Fruit fly (Drosophila melanogaster) whole organism, embryonic: Measurements from ENCODE around the gene CG43338.

ENCODE experiments used
- Ada2b ChIP-seq: fragments of 200-800 bp; sonication (Bioruptor generic); IDR thresholded peaks from 2 replicates; pipeline ENCODE4 v1.3.6; 2022; ENCODE audit warnings: missing biosample characterization, missing genetic modification characterization
- B-H2 ChIP-seq: fragments of 200-800 bp; sonication (Bioruptor generic); optimal IDR thresholded peaks from 2 replicates; lab custom pipeline; 2018; ENCODE audit warnings: missing biosample characterization, mild to moderate bottlenecking, missing genetic modification characterization
- C15 ChIP-seq: fragments of 200-800 bp; sonication (Bioruptor generic); IDR thresholded peaks from 3 replicates; pipeline ENCODE4 v1.3.6; 2022; ENCODE audit warnings: missing biosample characterization, missing genetic modification characterization
- CG10565 ChIP-seq: fragments of 200-800 bp; sonication (Bioruptor generic); optimal IDR thresholded peaks from 3 replicates; lab custom pipeline; 2016; ENCODE audit warnings: missing biosample characterization, mild to moderate bottlenecking, missing genetic modification characterization
- CG13287 ChIP-seq: fragments of 200-800 bp; sonication (Bioruptor generic); IDR thresholded peaks from 2 replicates; pipeline ENCODE4 v1.3.6; 2022; ENCODE audit warnings: missing biosample characterization, missing genetic modification characterization; ENCODE audit not compliant: partially characterized antibody
- CG13775 ChIP-seq: fragments of 200-800 bp; sonication (Bioruptor generic); optimal IDR thresholded peaks from 3 replicates; lab custom pipeline; 2017; ENCODE audit warnings: missing biosample characterization, mild to moderate bottlenecking, missing genetic modification characterization
- CG15269 ChIP-seq: fragments of 200-800 bp; sonication (Bioruptor generic); optimal IDR thresholded peaks from 2 replicates; lab custom pipeline; 2018; ENCODE audit warnings: missing biosample characterization, mild to moderate bottlenecking, missing genetic modification characterization, moderate library complexity
- CG16813 ChIP-seq: fragments of 200-800 bp; sonication (Bioruptor generic); IDR thresholded peaks from 3 replicates; pipeline ENCODE4 v1.3.6; 2022; ENCODE audit warnings: missing biosample characterization, missing genetic modification characterization; ENCODE audit not compliant: partially characterized antibody
- CG17328 ChIP-seq: fragments of 200-800 bp; sonication (Bioruptor generic); IDR thresholded peaks from 2 replicates; pipeline ENCODE4 v1.3.6; 2022; ENCODE audit warnings: missing biosample characterization, missing genetic modification characterization
- CG1792 ChIP-seq: fragments of 200-800 bp; sonication (Bioruptor generic); optimal IDR thresholded peaks from 2 replicates; lab custom pipeline; 2016; ENCODE audit warnings: missing biosample characterization, missing genetic modification characterization
- CG18011 ChIP-seq: fragments of 200-800 bp; sonication (Bioruptor generic); optimal IDR thresholded peaks from 2 replicates; lab custom pipeline; 2017; ENCODE audit warnings: missing biosample characterization, missing genetic modification characterization, mild to moderate bottlenecking, moderate library complexity, missing genotype
- CG30431 ChIP-seq: fragments of 200-800 bp; sonication (Bioruptor generic); optimal IDR thresholded peaks from 2 replicates; lab custom pipeline; 2017; ENCODE audit warnings: missing biosample characterization, missing genetic modification characterization
- CG31365 ChIP-seq: fragments of 200-800 bp; sonication (Bioruptor generic); optimal IDR thresholded peaks from 2 replicates; lab custom pipeline; 2018; ENCODE audit warnings: missing biosample characterization, mild to moderate bottlenecking, missing genetic modification characterization
- CG33213 ChIP-seq: fragments of 200-800 bp; sonication (Bioruptor generic); optimal IDR thresholded peaks from 3 replicates; lab custom pipeline; 2016; ENCODE audit warnings: missing biosample characterization, missing genetic modification characterization
- CG42726 ChIP-seq: fragments of 200-800 bp; sonication (Bioruptor generic); IDR thresholded peaks from 2 replicates; pipeline ENCODE4 v1.3.6; 2022; ENCODE audit warnings: missing biosample characterization, missing genetic modification characterization; ENCODE audit not compliant: partially characterized antibody
- CG5245 ChIP-seq: fragments of 200-800 bp; sonication (Bioruptor generic); optimal IDR thresholded peaks from 3 replicates; lab custom pipeline; 2016; ENCODE audit warnings: missing biosample characterization, missing genetic modification characterization
- CG7372 ChIP-seq: fragments of 200-800 bp; sonication (Bioruptor generic); IDR thresholded peaks from 2 replicates; pipeline ENCODE4 v1.3.6; 2022; ENCODE audit warnings: missing biosample characterization, missing genetic modification characterization
- CG9932 ChIP-seq: fragments of 200-800 bp; sonication (Bioruptor generic); IDR thresholded peaks from 2 replicates; pipeline ENCODE4 v1.3.6; 2022; ENCODE audit warnings: missing biosample characterization, missing genetic modification characterization
- Dp ChIP-seq: fragments of 200-800 bp; sonication (Bioruptor generic); optimal IDR thresholded peaks from 2 replicates; lab custom pipeline; 2018; ENCODE audit warnings: missing biosample characterization, mild to moderate bottlenecking, missing genetic modification characterization, moderate library complexity
- Gsc ChIP-seq: fragments of 200-800 bp; sonication (Bioruptor generic); IDR thresholded peaks from 2 replicates; pipeline ENCODE4 v1.3.6; 2022; ENCODE audit warnings: missing biosample characterization, missing genetic modification characterization
- HLH3B ChIP-seq: fragments of 200-800 bp; sonication (Bioruptor generic); IDR thresholded peaks from 2 replicates; pipeline ENCODE4 v1.3.6; 2022; ENCODE audit warnings: missing biosample characterization, missing genetic modification characterization
- Lpt ChIP-seq: fragments of >200 bp; optimal IDR thresholded peaks from 2 replicates; lab custom pipeline; 2018; ENCODE audit warnings: missing biosample characterization, missing genetic modification characterization
- Mrtf ChIP-seq: fragments of 200-800 bp; sonication (Bioruptor generic); IDR thresholded peaks from 3 replicates; pipeline ENCODE4 v1.3.6; 2022; ENCODE audit warnings: missing biosample characterization, missing genetic modification characterization
- Pdp1 ChIP-seq, 2 experiments: fragments of 200-800 bp; sonication (Bioruptor generic); optimal IDR thresholded peaks; 3 replicates each; lab custom pipeline; 2016; ENCODE audit warnings: missing biosample characterization in 2 of 2, missing genetic modification characterization in 2 of 2, mild to moderate bottlenecking in 1 of 2, moderate library complexity in 1 of 2
- Poxn ChIP-seq: fragments of 200-800 bp; sonication (Bioruptor generic); IDR thresholded peaks from 2 replicates; pipeline ENCODE4 v1.3.6; 2022; ENCODE audit warnings: missing biosample characterization, missing genetic modification characterization
- Sox100B ChIP-seq: fragments of 200-800 bp; sonication (Bioruptor generic); optimal IDR thresholded peaks from 3 replicates; lab custom pipeline; 2018; ENCODE audit warnings: missing biosample characterization, mild to moderate bottlenecking, missing genetic modification characterization
- Sox102F ChIP-seq: fragments of 200-800 bp; sonication (Bioruptor generic); optimal IDR thresholded peaks from 2 replicates; lab custom pipeline; 2018; ENCODE audit warnings: missing biosample characterization, mild to moderate bottlenecking, missing genetic modification characterization, moderate library complexity
- Sry-δ ChIP-seq: fragments of 200-800 bp; sonication (Bioruptor generic); optimal IDR thresholded peaks from 2 replicates; lab custom pipeline; 2016; ENCODE audit warnings: missing biosample characterization, missing genetic modification characterization
- Usf ChIP-seq: fragments of 200-800 bp; sonication (Bioruptor generic); optimal IDR thresholded peaks from 2 replicates; lab custom pipeline; 2017; ENCODE audit warnings: missing genotype, missing biosample characterization, missing genetic modification characterization
- ab ChIP-seq: fragments of 200-800 bp; sonication (Bioruptor generic); optimal IDR thresholded peaks from 2 replicates; lab custom pipeline; 2016; ENCODE audit warnings: missing biosample characterization, missing genetic modification characterization
- bbx ChIP-seq: fragments of 200-800 bp; sonication (Bioruptor generic); IDR thresholded peaks from 2 replicates; pipeline ENCODE4 v1.3.6; 2022; ENCODE audit warnings: missing biosample characterization, missing genetic modification characterization; ENCODE audit not compliant: partially characterized antibody
- br ChIP-seq: fragments of >200 bp; optimal IDR thresholded peaks from 2 replicates; lab custom pipeline; 2017
- grau ChIP-seq: fragments of 200-800 bp; optimal IDR thresholded peaks from 3 replicates; lab custom pipeline; 2019; ENCODE audit warnings: missing biosample characterization, mild to moderate bottlenecking, missing genetic modification characterization, moderate library complexity
- h ChIP-seq: fragments of >200 bp; optimal IDR thresholded peaks from 2 replicates; lab custom pipeline; 2017
- ken ChIP-seq: fragments of 200-800 bp; sonication (Bioruptor generic); IDR thresholded peaks from 3 replicates; pipeline ENCODE4 v1.3.6; 2022; ENCODE audit warnings: missing biosample characterization, missing genetic modification characterization
- mam ChIP-seq: fragments of 200-800 bp; sonication (Bioruptor generic); optimal IDR thresholded peaks from 3 replicates; lab custom pipeline; 2016; ENCODE audit warnings: missing biosample characterization, missing genetic modification characterization
- oc ChIP-seq: fragments of 200-800 bp; sonication (Bioruptor generic); optimal IDR thresholded peaks from 2 replicates; lab custom pipeline; 2018; ENCODE audit warnings: missing biosample characterization, mild to moderate bottlenecking, missing genetic modification characterization, moderate library complexity
- org-1 ChIP-seq: fragments of 200-800 bp; sonication (Bioruptor generic); optimal IDR thresholded peaks from 2 replicates; lab custom pipeline; 2017; ENCODE audit warnings: missing biosample characterization, missing genetic modification characterization
- pita ChIP-seq: fragments of 200-800 bp; sonication (Bioruptor generic); optimal IDR thresholded peaks from 2 replicates; lab custom pipeline; 2017; ENCODE audit warnings: missing biosample characterization, mild to moderate bottlenecking, missing genetic modification characterization
- schlank ChIP-seq: fragments of 200-800 bp; sonication (Bioruptor generic); optimal IDR thresholded peaks from 2 replicates; lab custom pipeline; 2018; ENCODE audit warnings: missing biosample characterization, mild to moderate bottlenecking, missing genetic modification characterization
- sens-2 ChIP-seq: fragments of 200-800 bp; sonication (Bioruptor generic); IDR thresholded peaks from 2 replicates; pipeline ENCODE4 v1.3.6; 2022; ENCODE audit warnings: missing biosample characterization, missing genetic modification characterization
- sr ChIP-seq: fragments of 200-800 bp; sonication (Bioruptor generic); IDR thresholded peaks from 3 replicates; pipeline ENCODE4 v1.3.6; 2022; ENCODE audit warnings: missing biosample characterization, missing genetic modification characterization
- unpg ChIP-seq: fragments of 200-800 bp; sonication (Bioruptor generic); optimal IDR thresholded peaks from 3 replicates; lab custom pipeline; 2018; ENCODE audit warnings: missing biosample characterization, mild to moderate bottlenecking, missing genetic modification characterization, moderate library complexity
- yki ChIP-seq: fragments of >200 bp; optimal IDR thresholded peaks from 3 replicates; lab custom pipeline; 2018
- zen ChIP-seq: fragments of 200-800 bp; sonication (Bioruptor generic); optimal IDR thresholded peaks from 3 replicates; lab custom pipeline; 2018; ENCODE audit warnings: missing biosample characterization, mild to moderate bottlenecking, missing genetic modification characterization, moderate library complexity

The CG43338 gene

DNA sequence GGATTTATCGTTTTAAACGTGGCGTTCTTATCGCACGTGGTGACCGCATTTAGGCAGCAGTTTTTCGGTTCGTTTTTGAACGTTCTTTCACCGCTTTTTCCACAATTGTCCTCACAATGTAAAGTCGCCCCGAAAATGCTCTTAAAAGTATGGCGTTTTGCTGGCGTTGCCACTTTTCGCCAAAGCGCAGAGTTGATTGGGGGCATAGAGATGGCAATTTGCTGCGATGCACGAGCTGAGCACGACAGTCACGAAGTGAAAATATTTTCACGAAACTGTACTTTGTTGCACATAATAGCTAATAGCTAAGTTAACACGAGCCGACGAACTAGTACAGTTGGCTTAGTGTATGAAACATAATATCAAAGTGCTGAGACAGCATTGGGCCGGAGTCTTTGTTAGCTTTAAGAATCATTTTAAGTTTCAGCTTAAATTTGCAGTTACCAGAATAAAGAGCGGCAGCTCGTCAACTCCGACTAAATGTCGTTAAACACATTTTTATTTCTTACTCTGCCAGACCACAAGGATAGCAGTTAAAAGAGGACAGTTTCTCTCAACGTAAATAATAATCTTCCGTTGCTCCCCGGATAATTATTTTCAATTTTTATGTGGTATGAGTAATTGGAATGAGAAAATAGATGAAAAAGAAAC is 17.7 kb upstream of the CG43338 start, which contains the start of gene msl-1 (continued):
- no peak for TF ChIP-seq h (lab: Kevin White, UChicago)
- TF ChIP-seq Gsc (GFP tag; lab: Robert Waterston, UW) = no peak
- TF ChIP-seq br (lab: Kevin White, UChicago) = no peak
- TF ChIP-seq CG31365 = no peak
- TF ChIP-seq ken (GFP tag; lab: Robert Waterston, UW) = 0 out of 3 replicates have a peak, but pooled peaks have one; percentile 41
- TF ChIP-seq Ada2b (GFP tag; lab: Robert Waterston, UW) = 0 out of 2 replicates have a peak, but pooled peaks have one; percentile 4
- no peak for TF ChIP-seq schlank (tag; lab: Kevin White, UChicago)
- peak; percentile 90 for TF ChIP-seq CG13287
- peak; percentile 36 for TF ChIP-seq B-H2 (GFP tag; lab: Kevin White, UChicago)
- no peak for TF ChIP-seq CG5245 (GFP tag; lab: Kevin White, UChicago)
- peak; percentile 65 for TF ChIP-seq mam (GFP tag; lab: Kevin White, UChicago)
- TF ChIP-seq CG17328 = 0 out of 2 replicates have a peak, but pooled peaks have one; percentile 13
- no peak for TF ChIP-seq CG10565 (GFP tag; lab: Kevin White, UChicago)
- no peak for TF ChIP-seq sr
- no peak for TF ChIP-seq Sox100B
- TF ChIP-seq bbx (GFP tag; lab: Robert Waterston, UW) = peak; percentile 98
- no peak for TF ChIP-seq pita
- TF ChIP-seq grau (tag; lab: Kevin White, UChicago) = no peak
- no peak for TF ChIP-seq Sox102F (GFP tag; lab: Kevin White, UChicago)
- no peak for TF ChIP-seq zen (tag; lab: Kevin White, UChicago)
- no peak for TF ChIP-seq CG7372 (GFP tag; lab: Robert Waterston, UW)
- TF ChIP-seq C15 = no peak
- TF ChIP-seq Pdp1 (GFP tag; optimal IDR thresholded peaks at IDR 0.05; lab: Kevin White, UChicago) = peak; percentile 33 to 74
- peak; percentile 32 for TF ChIP-seq Dp
- TF ChIP-seq Sry-δ (GFP tag; lab: Kevin White, UChicago) = peak; percentile 92
- TF ChIP-seq CG16813 (GFP tag; lab: Robert Waterston, UW) = peak; percentile 97
- peak; percentile 27; the same call in 1 of the 2 replicates for TF ChIP-seq Poxn (GFP tag; lab: Robert Waterston, UW)
- peak; percentile 18 for TF ChIP-seq CG13775
- TF ChIP-seq CG30431 (GFP tag; lab: Kevin White, UChicago) = no peak
- TF ChIP-seq HLH3B (GFP tag; lab: Robert Waterston, UW) = no peak
- no peak for TF ChIP-seq CG15269 (tag; lab: Kevin White, UChicago)
- no peak for TF ChIP-seq CG18011 (GFP tag; lab: Kevin White, UChicago)
- no peak for TF ChIP-seq Mrtf
- TF ChIP-seq CG1792 (GFP tag; lab: Kevin White, UChicago) = no peak
- TF ChIP-seq Usf (GFP tag; lab: Kevin White, UChicago) = no peak
- no peak for TF ChIP-seq oc (tag; lab: Kevin White, UChicago)
- peak; percentile 99 for TF ChIP-seq CG42726 (GFP tag; lab: Robert Waterston, UW)
- no peak for TF ChIP-seq org-1 (GFP tag; lab: Kevin White, UChicago)
- TF ChIP-seq Lpt (GFP tag; lab: Kevin White, UChicago) = no peak
- TF ChIP-seq sens-2 (GFP tag; lab: Robert Waterston, UW) = no peak
- TF ChIP-seq unpg (GFP tag; lab: Kevin White, UChicago) = no peak
- peak; percentile 47 for TF ChIP-seq CG33213
- TF ChIP-seq CG9932 (GFP tag; lab: Robert Waterston, UW) = peak; percentile 91
- TF ChIP-seq ab (GFP tag; lab: Kevin White, UChicago) = no peak
- no peak for TF ChIP-seq yki (lab: Kevin White, UChicago)
